Worm (Caenorhabditis elegans) whole organism, midembryonic: ENCODE results near the gene F19D8.2.

Experiments
- T22C8.4 ChIP-seq: fragments of 200-800 bp; sonication (Bioruptor generic); IDR thresholded peaks from 2 replicates; pipeline ENCODE4 v1.3.6; 2022; ENCODE audit warnings: missing genetic modification characterization, missing compliant biosample characterization
- cog-1 ChIP-seq: sonication (generic microtip); optimal IDR thresholded peaks from 2 replicates; lab custom pipeline; 2016; ENCODE audit warnings: missing genetic modification characterization, missing compliant biosample characterization
- flt-1 ChIP-seq: fragments of 200-800 bp; sonication (Bioruptor generic); IDR thresholded peaks from 2 replicates; pipeline ENCODE4 v1.3.6; 2022; ENCODE audit warnings: missing genetic modification characterization, missing compliant biosample characterization
- klf-2 ChIP-seq: fragments of 200-800 bp; sonication (Bioruptor generic); conservative IDR thresholded peaks from 2 replicates; pipeline ENCODE4 v1.3.6; 2022; ENCODE audit warnings: missing genetic modification reagents, missing genetic modification characterization, missing compliant biosample characterization
- ref-1 ChIP-seq: fragments of 200-800 bp; sonication (Bioruptor generic); conservative IDR thresholded peaks from 2 replicates; pipeline ENCODE4 v1.3.6; 2022; ENCODE audit warnings: missing genetic modification reagents, missing genetic modification characterization, missing compliant biosample characterization
- tab-1 ChIP-seq: fragments of 200-800 bp; sonication (Bioruptor generic); IDR thresholded peaks from 2 replicates; pipeline ENCODE4 v1.3.6; 2022; ENCODE audit warnings: missing genetic modification characterization, missing compliant biosample characterization
- ztf-23 ChIP-seq: fragments of 200-800 bp; sonication (Bioruptor generic); IDR thresholded peaks from 2 replicates; pipeline ENCODE4 v1.3.6; 2022; ENCODE audit warnings: missing genetic modification reagents, missing genetic modification characterization, missing compliant biosample characterization
- ztf-29 ChIP-seq: fragments of 200-800 bp; sonication (Bioruptor generic); IDR thresholded peaks from 2 replicates; pipeline ENCODE4 v1.3.6; 2022; ENCODE audit warnings: missing genetic modification reagents, missing genetic modification characterization, missing compliant biosample characterization

DNA sequence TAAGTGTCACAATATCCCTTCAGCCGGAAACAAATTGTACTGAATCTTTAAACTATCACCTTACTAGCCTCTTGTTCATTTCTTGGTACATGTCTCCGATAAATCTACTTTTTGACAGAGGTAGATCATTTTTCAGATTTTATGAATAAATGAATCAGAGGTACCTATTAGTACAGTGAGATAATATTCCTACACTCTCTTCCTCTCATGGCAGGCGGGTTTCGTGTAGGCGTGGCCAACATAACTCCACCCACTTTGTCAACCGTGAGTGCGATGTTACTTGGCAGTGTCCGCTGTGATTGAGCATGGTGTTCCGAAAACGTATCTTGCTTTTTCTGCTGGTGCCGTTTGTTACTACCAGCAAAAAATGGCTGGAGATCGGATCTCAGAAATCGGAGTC lies 49.0 kb upstream of the F19D8.2 start, which contains the start of gene F55F3.4:
- no peak for TF ChIP-seq cog-1 (tag; lab: Kevin White, UChicago)
- TF ChIP-seq ref-1 (GFP tag; lab: Robert Waterston, UW), result no peak
- no peak for TF ChIP-seq flt-1 (GFP tag; lab: Robert Waterston, UW)
- TF ChIP-seq tab-1 (GFP tag; lab: Robert Waterston, UW), result no peak
- no peak for TF ChIP-seq ztf-23 (GFP tag; lab: Robert Waterston, UW)
- TF ChIP-seq klf-2 (GFP tag; lab: Robert Waterston, UW), result no peak
- no peak for TF ChIP-seq ztf-29 (GFP tag; lab: Robert Waterston, UW)
- no peak for TF ChIP-seq T22C8.4
